Worm (Caenorhabditis elegans): ENCODE results near the gene M03F8.6.
A peak's percentile ranks its signal among the peaks of the same experiment; 100 is the strongest.

DNA sequence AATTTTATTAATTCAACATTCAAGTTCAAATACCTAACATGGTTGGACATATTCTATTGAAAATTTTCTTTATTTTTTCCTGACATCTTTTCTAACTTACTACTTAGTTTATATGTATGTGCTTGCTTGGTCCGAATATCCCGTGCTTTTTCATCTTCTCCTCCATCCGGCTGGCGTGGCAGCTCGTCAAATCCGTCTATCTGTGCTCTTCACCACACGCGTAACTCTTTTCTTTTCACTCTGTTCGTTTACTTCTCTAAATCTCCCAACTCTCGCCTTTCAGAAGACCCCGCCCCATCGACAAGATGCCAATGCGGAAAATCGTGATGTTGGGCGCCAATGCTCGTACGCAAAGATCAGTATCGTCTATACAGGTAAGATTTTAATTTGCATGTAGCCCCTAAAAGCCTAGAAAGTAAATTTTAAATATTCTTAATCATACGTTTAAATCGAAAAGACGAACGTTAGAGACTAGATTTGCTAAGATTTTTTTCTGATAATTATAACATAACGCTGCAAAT is 10.1 kb upstream of the M03F8.6 start:
- TF ChIP-seq lin-13 (GFP tag; optimal IDR thresholded peaks at IDR 0.05) (no peak), C34F6.9 (tag; optimal IDR thresholded peaks at IDR 0.05) (peak; percentile 58), blmp-1 (tag; optimal IDR thresholded peaks at IDR 0.05; ENCODE audit: insufficient read depth) (no peak), nhr-12 (tag; optimal IDR thresholded peaks at IDR 0.05) (no peak), egl-27 (tag; optimal IDR thresholded peaks at IDR 0.05) (no peak), unc-39 (tag; optimal IDR thresholded peaks at IDR 0.05) (no peak), ceh-82 (tag; optimal IDR thresholded peaks at IDR 0.05) (no peak), skn-1 (tag; optimal IDR thresholded peaks at IDR 0.05) (no peak), ZK546.5 (tag; optimal IDR thresholded peaks at IDR 0.05) (no peak), fos-1 (tag; optimal IDR thresholded peaks at IDR 0.05) (no peak), unc-62 (GFP tag; optimal IDR thresholded peaks at IDR 0.05) (no peak)
